Worm (Caenorhabditis elegans) whole organism, late embryonic: ENCODE data around the gene F07H5.13.
A peak's percentile ranks its signal among the peaks of the same experiment; 100 is the strongest.

Experiments
- C38D4.7 ChIP-seq: fragments of 200-800 bp; sonication (Bioruptor generic); optimal IDR thresholded peaks from 2 replicates; lab custom pipeline; 2018; ENCODE audit warnings: mild to moderate bottlenecking, missing genetic modification characterization, moderate library complexity, missing compliant biosample characterization
- F13H6.1 ChIP-seq: sonication (generic microtip); optimal IDR thresholded peaks from 2 replicates; lab custom pipeline; 2016; ENCODE audit warnings: missing genetic modification characterization, missing compliant biosample characterization
- ama-1 ChIP-seq: fragments of 150-350 bp; optimal IDR thresholded peaks from 2 replicates; lab custom pipeline; 2014
- ceh-18 ChIP-seq: sonication (generic microtip); optimal IDR thresholded peaks from 2 replicates; lab custom pipeline; 2016; ENCODE audit warnings: missing genetic modification characterization, missing compliant biosample characterization
- ceh-19 ChIP-seq: fragments of 200-800 bp; sonication (Bioruptor generic); optimal IDR thresholded peaks from 2 replicates; lab custom pipeline; 2018; ENCODE audit warnings: mild to moderate bottlenecking, missing genetic modification characterization, missing compliant biosample characterization
- ceh-2 ChIP-seq: sonication (generic microtip); optimal IDR thresholded peaks from 2 replicates; lab custom pipeline; 2016; ENCODE audit warnings: missing genotype, missing genetic modification characterization, missing compliant biosample characterization
- ceh-30 ChIP-seq: fragments of 150-350 bp; optimal IDR thresholded peaks from 2 replicates; lab custom pipeline; 2014; ENCODE audit warnings: missing biosample characterization, missing genetic modification characterization
- ceh-31 ChIP-seq: sonication (generic microtip); optimal IDR thresholded peaks from 2 replicates; lab custom pipeline; 2016; ENCODE audit warnings: missing genetic modification characterization, missing compliant biosample characterization
- ceh-48 ChIP-seq: sonication (generic microtip); optimal IDR thresholded peaks from 2 replicates; lab custom pipeline; 2016; ENCODE audit warnings: missing genetic modification characterization, inconsistent platforms, missing compliant biosample characterization
- ceh-9 ChIP-seq: sonication (generic microtip); optimal IDR thresholded peaks from 2 replicates; lab custom pipeline; 2016; ENCODE audit warnings: mild to moderate bottlenecking, missing genetic modification characterization, inconsistent platforms, missing compliant biosample characterization
- che-1 ChIP-seq: sonication (generic microtip); optimal IDR thresholded peaks from 2 replicates; lab custom pipeline; 2016; ENCODE audit warnings: mild to moderate bottlenecking, missing genetic modification characterization, missing compliant biosample characterization
- dve-1 ChIP-seq: sonication (generic microtip); optimal IDR thresholded peaks from 2 replicates; lab custom pipeline; 2017; ENCODE audit warnings: antibody characterized with exemption, mild to moderate bottlenecking, missing genetic modification characterization, missing compliant biosample characterization
- elt-4 ChIP-seq: sonication (generic microtip); optimal IDR thresholded peaks from 2 replicates; lab custom pipeline; 2016; ENCODE audit warnings: missing genetic modification characterization, missing compliant biosample characterization
- ets-4 ChIP-seq: sonication (generic microtip); optimal IDR thresholded peaks from 2 replicates; lab custom pipeline; 2016; ENCODE audit warnings: missing genetic modification characterization, missing compliant biosample characterization
- fkh-10 ChIP-seq: fragments of 150-350 bp; optimal IDR thresholded peaks from 2 replicates; lab custom pipeline; 2014; ENCODE audit warnings: missing biosample characterization, missing genetic modification reagents, missing genetic modification characterization
- gmeb-2 ChIP-seq: sonication (generic microtip); optimal IDR thresholded peaks from 2 replicates; lab custom pipeline; 2016; ENCODE audit warnings: missing genetic modification characterization, inconsistent platforms, missing compliant biosample characterization
- hlh-15 ChIP-seq: sonication (generic microtip); optimal IDR thresholded peaks from 2 replicates; lab custom pipeline; 2016; ENCODE audit warnings: missing genetic modification characterization, missing compliant biosample characterization
- hlh-8 ChIP-seq: sonication (generic microtip); optimal IDR thresholded peaks from 2 replicates; lab custom pipeline; 2016; ENCODE audit warnings: missing genotype, missing genetic modification characterization, missing compliant biosample characterization
- lin-11 ChIP-seq: fragments of 200-800 bp; sonication (Bioruptor generic); optimal IDR thresholded peaks from 2 replicates; lab custom pipeline; 2018; ENCODE audit warnings: mild to moderate bottlenecking, missing genetic modification characterization, missing compliant biosample characterization
- madf-2 ChIP-seq: sonication (generic microtip); optimal IDR thresholded peaks from 2 replicates; lab custom pipeline; 2017; ENCODE audit warnings: missing genetic modification characterization, missing compliant biosample characterization
- mec-3 ChIP-seq: sonication (generic microtip); optimal IDR thresholded peaks from 2 replicates; lab custom pipeline; 2016; ENCODE audit warnings: borderline replicate concordance, missing genetic modification characterization, missing compliant biosample characterization
- nfya-1 ChIP-seq: sonication (generic microtip); optimal IDR thresholded peaks from 2 replicates; lab custom pipeline; 2017; ENCODE audit warnings: missing genetic modification characterization, mild to moderate bottlenecking, missing compliant biosample characterization, antibody characterized with exemption, moderate library complexity
- nhr-232 ChIP-seq: sonication (generic microtip); optimal IDR thresholded peaks from 2 replicates; lab custom pipeline; 2016; ENCODE audit warnings: missing genetic modification characterization, missing compliant biosample characterization
- npax-4 ChIP-seq: sonication (generic microtip); optimal IDR thresholded peaks from 2 replicates; lab custom pipeline; 2016; ENCODE audit warnings: missing genetic modification characterization, missing compliant biosample characterization
- pax-1 ChIP-seq: fragments of 150-350 bp; optimal IDR thresholded peaks from 2 replicates; lab custom pipeline; 2014; ENCODE audit warnings: missing biosample characterization, missing genetic modification characterization
- pha-2 ChIP-seq: sonication (generic microtip); optimal IDR thresholded peaks from 2 replicates; lab custom pipeline; 2017; ENCODE audit warnings: mild to moderate bottlenecking, missing genetic modification characterization, missing compliant biosample characterization
- pha-4 ChIP-seq: fragments of 150-350 bp; optimal IDR thresholded peaks from 2 replicates; lab custom pipeline; 2018; ENCODE audit warnings: missing biosample characterization, missing genetic modification reagents, missing genetic modification characterization
- pqm-1 ChIP-seq: sonication (generic microtip); optimal IDR thresholded peaks from 2 replicates; lab custom pipeline; 2016; ENCODE audit warnings: missing genetic modification characterization, missing compliant biosample characterization
- pros-1 ChIP-seq: fragments of 150-350 bp; optimal IDR thresholded peaks from 2 replicates; lab custom pipeline; 2014; ENCODE audit warnings: missing biosample characterization, missing genetic modification reagents, missing genetic modification characterization
- ref-2 ChIP-seq: sonication (generic microtip); optimal IDR thresholded peaks from 2 replicates; lab custom pipeline; 2016; ENCODE audit warnings: missing genetic modification characterization, missing compliant biosample characterization
- sdc-2 ChIP-seq: sonication (generic microtip); optimal IDR thresholded peaks from 2 replicates; lab custom pipeline; 2016; ENCODE audit warnings: missing genotype, missing genetic modification characterization, missing compliant biosample characterization
- sox-2 ChIP-seq: fragments of 200-800 bp; sonication (Bioruptor generic); IDR thresholded peaks from 2 replicates; pipeline ENCODE4 v1.3.6; 2022; ENCODE audit warnings: missing genetic modification reagents, missing genetic modification characterization, missing compliant biosample characterization
- sox-4 ChIP-seq: sonication (generic microtip); optimal IDR thresholded peaks from 2 replicates; lab custom pipeline; 2017; ENCODE audit warnings: mild to moderate bottlenecking, missing genetic modification characterization, inconsistent platforms, missing compliant biosample characterization
- syd-9 ChIP-seq: sonication (generic microtip); optimal IDR thresholded peaks from 2 replicates; lab custom pipeline; 2016; ENCODE audit warnings: mild to moderate bottlenecking, missing genetic modification characterization, moderate library complexity, missing compliant biosample characterization
- tbx-2 ChIP-seq: sonication (generic microtip); optimal IDR thresholded peaks from 2 replicates; lab custom pipeline; 2016; ENCODE audit warnings: missing genetic modification characterization, missing compliant biosample characterization
- unc-3 ChIP-seq, 2 experiments: fragments of 200-800 bp in 1 of 2; sonication (Bioruptor generic) in 1 of 2; sonication (generic microtip) in 1 of 2; conservative IDR thresholded peaks in 1 of 2; optimal IDR thresholded peaks in 1 of 2; 2 replicates each; pipeline versions ENCODE4 v1.3.6 to Lab custom; 2016 to 2022; ENCODE audit warnings: missing compliant biosample characterization in 2 of 2, missing genetic modification characterization in 2 of 2, missing genetic modification reagents in 1 of 2
- unc-55 ChIP-seq: sonication (generic microtip); optimal IDR thresholded peaks from 2 replicates; lab custom pipeline; 2017; ENCODE audit warnings: missing biosample characterization, missing genetic modification reagents, missing genetic modification characterization
- unc-86 ChIP-seq: sonication (generic microtip); optimal IDR thresholded peaks from 2 replicates; lab custom pipeline; 2016; ENCODE audit warnings: missing genetic modification characterization, missing compliant biosample characterization
- ztf-16 ChIP-seq: sonication (generic microtip); optimal IDR thresholded peaks from 2 replicates; lab custom pipeline; 2017; ENCODE audit warnings: missing genetic modification characterization, missing compliant biosample characterization

The F07H5.13 gene

ce11 chrII:8744555-8745448 is 45.6 kb upstream of the F07H5.13 start:
- no peak for TF ChIP-seq pqm-1 (tag; lab: Kevin White, UChicago)
- TF ChIP-seq sox-4 (tag; lab: Kevin White, UChicago): no peak
- TF ChIP-seq fkh-10 (GFP tag; lab: Kevin White, UChicago): no peak
- no peak for TF ChIP-seq lin-11 (tag; lab: Kevin White, UChicago)
- TF ChIP-seq hlh-8: no peak
- TF ChIP-seq madf-2: no peak
- TF ChIP-seq pha-2 (tag; lab: Kevin White, UChicago): no peak
- no peak for TF ChIP-seq npax-4
- TF ChIP-seq ceh-18 (tag; lab: Kevin White, UChicago): no peak
- TF ChIP-seq F13H6.1 (tag; lab: Kevin White, UChicago): no peak
- TF ChIP-seq ceh-9 (tag; lab: Kevin White, UChicago): no peak
- TF ChIP-seq, all 69 proteins: peak for 0

DNA sequence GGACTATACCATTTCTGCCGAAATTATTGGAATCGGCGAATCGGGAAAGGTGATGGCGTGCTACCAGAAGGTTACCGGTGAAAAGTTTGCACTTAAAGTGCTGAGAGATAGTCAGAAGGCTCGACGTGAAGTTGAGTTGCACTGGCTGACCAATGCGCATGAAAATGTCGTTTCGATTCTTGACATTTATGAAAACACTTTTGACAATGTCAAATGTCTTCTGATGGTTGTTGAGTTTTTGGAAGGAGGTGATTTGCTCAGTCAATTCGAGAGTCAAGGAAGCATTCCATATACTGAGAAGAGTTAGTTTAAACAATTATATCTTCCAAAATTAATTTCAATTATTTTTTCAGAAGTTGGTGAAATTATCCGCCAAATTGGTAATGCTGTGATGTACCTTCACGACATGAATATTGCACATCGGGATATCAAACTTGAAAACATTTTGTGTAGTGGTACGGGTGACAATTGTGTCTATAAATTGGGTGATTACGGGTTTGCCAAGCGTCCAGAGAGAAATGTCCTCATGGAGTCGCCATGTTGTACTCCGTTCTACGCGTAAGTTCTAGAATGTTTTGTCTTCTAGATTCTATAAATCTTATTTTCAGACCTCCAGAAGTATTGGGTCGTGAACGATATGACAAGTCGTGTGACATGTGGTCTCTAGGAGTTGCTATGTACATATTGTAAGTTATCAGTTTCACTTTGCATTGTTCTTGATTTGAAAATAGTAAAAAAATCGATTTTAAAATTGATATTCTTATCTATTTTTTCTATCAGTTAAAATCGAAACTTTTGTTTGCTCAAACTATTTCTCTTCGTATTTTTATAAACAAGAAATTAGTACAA is 44.7 kb upstream of the F07H5.13 start:
- TF ChIP-seq madf-2 (no peak), che-1 (tag; lab: Kevin White, UChicago) (no peak), dve-1 (tag; lab: Kevin White, UChicago) (no peak), unc-3 (GFP tag; conservative IDR thresholded peaks at IDR 0.05; lab: Robert Waterston, UW) (no peak), unc-3 (tag; optimal IDR thresholded peaks at IDR 0.05; lab: Kevin White, UChicago) (no peak)

DNA sequence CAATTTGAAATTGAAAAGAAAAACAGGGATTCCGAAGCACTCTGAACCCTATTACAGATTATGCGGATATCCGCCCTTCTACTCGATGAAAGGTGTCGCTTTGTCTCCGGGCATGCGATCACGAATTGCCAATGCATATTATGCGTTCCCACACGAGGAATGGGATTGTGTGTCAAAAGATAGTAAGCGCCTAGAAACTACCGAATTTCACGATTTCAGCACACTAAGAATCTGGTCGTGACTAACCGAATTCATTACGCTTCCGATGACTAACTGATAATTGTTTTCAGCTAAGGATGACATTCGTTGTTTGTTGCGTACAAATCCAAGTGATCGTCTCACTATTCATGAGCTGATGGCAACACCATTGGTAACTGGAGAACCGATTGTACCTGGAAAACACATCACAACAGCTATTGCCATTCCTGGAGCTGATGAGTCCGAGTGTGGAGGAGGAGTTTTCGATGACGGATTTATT is 44.0 kb upstream of the F07H5.13 start:
- TF ChIP-seq ceh-30 (tag; lab: Kevin White, UChicago) (no peak), nfya-1 (tag; lab: Kevin White, UChicago) (no peak), ceh-48 (tag; lab: Kevin White, UChicago) (no peak), hlh-8 (no peak), gmeb-2 (tag; lab: Kevin White, UChicago) (no peak), sdc-2 (no peak), ets-4 (tag; lab: Kevin White, UChicago) (no peak), ztf-16 (tag; lab: Kevin White, UChicago) (no peak), unc-3 (GFP tag; conservative IDR thresholded peaks at IDR 0.05; lab: Robert Waterston, UW) (no peak), unc-3 (tag; optimal IDR thresholded peaks at IDR 0.05; lab: Kevin White, UChicago) (no peak), pax-1 (tag; lab: Kevin White, UChicago) (no peak), dve-1 (tag; lab: Kevin White, UChicago) (no peak), hlh-15 (tag; lab: Kevin White, UChicago) (no peak), mec-3 (no peak), sox-4 (tag; lab: Kevin White, UChicago) (no peak), ama-1 (lab: Kevin White, UChicago) (no peak), ceh-18 (tag; lab: Kevin White, UChicago) (no peak), fkh-10 (GFP tag; lab: Kevin White, UChicago) (no peak), nhr-232 (tag; lab: Kevin White, UChicago) (no peak), pha-2 (tag; lab: Kevin White, UChicago) (no peak)
- TF ChIP-seq, all 69 proteins: peak for 0

DNA sequence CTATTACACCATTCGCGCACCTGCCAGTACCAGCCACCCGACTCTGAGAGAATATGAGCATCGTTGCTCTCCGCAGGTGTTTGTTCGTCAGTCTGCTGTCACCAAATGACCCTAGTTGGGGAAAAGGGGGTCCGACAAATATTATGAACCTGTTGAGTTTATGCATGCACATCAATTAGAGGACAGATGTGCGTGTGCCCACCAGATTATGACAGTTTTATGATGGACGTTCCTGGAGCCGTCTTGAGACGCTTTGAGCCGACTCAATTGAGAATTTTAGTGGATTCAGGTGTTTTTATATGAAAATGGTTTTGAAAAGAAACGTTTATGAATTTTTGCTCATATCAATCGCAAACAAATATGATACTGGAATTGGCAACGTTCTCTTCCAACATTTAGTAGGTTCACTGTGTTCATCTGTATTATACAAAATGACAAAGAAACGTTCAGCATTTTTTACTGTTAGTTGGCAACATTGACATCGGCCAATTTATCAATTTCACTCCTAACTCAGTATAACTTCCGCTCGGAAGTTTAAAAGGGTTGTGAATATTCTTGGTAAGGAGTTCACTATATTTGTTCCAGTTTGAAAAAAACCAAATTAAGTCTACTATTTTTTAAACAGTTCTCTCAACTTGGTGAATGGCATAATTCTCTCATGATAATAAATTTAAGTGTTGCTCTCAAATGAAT is 43.0 kb upstream of the F07H5.13 start:
- TF ChIP-seq ceh-19 (GFP tag; lab: Kevin White, UChicago) (no peak), pros-1 (no peak), dve-1 (tag; lab: Kevin White, UChicago) (no peak), unc-55 (GFP tag; lab: Kevin White, UChicago) (peak; percentile 77), C38D4.7 (no peak), pha-4 (tag; lab: Kevin White, UChicago) (no peak), npax-4 (no peak), elt-4 (tag; lab: Kevin White, UChicago) (no peak), syd-9 (tag; lab: Kevin White, UChicago) (no peak), pax-1 (tag; lab: Kevin White, UChicago) (no peak), ets-4 (tag; lab: Kevin White, UChicago) (no peak), ref-2 (tag; lab: Kevin White, UChicago) (peak; percentile 38), mec-3 (no peak), ceh-2 (no peak), gmeb-2 (tag; lab: Kevin White, UChicago) (no peak), madf-2 (peak; percentile 20), ceh-31 (tag; lab: Kevin White, UChicago) (no peak), sox-2 (GFP tag; lab: Robert Waterston, UW) (no peak), sox-4 (tag; lab: Kevin White, UChicago) (no peak), tbx-2 (tag; lab: Kevin White, UChicago) (peak; percentile 19), unc-86 (tag; lab: Kevin White, UChicago) (no peak)
